Worm (Caenorhabditis elegans): Measurements from ENCODE around the gene fbxa-136.
A peak's percentile ranks its signal among the peaks of the same experiment; 100 is the strongest.

Gene fbxa-136

ce11 chrV:17531410-17531809 is 10.6 kb downstream of the fbxa-136 start, which contains the start of gene C18D4.4:
TSS of gene C18D4.4 (minus strand) at chrV:17531510.
- TF ChIP-seq R02D3.7 (tag; optimal IDR thresholded peaks at IDR 0.05) (no peak), nhr-23 (tag; optimal IDR thresholded peaks at IDR 0.05) (no peak), pha-4 (tag; optimal IDR thresholded peaks at IDR 0.05) (no peak), nhr-67 (tag; optimal IDR thresholded peaks at IDR 0.05) (no peak), sea-2 (GFP tag; optimal IDR thresholded peaks at IDR 0.05) (no peak), daf-12 (tag; optimal IDR thresholded peaks at IDR 0.05) (no peak), elt-3 (tag; optimal IDR thresholded peaks at IDR 0.05) (no peak), ceh-16 (tag; optimal IDR thresholded peaks at IDR 0.05) (no peak), nhr-25 (tag; optimal IDR thresholded peaks at IDR 0.05) (no peak), ztf-11 (tag; optimal IDR thresholded peaks at IDR 0.05) (no peak), skn-1 (tag; optimal IDR thresholded peaks at IDR 0.05) (no peak), eor-1 (tag; optimal IDR thresholded peaks at IDR 0.05) (no peak), fkh-2 (tag; optimal IDR thresholded peaks at IDR 0.05) (no peak), nhr-11 (tag; optimal IDR thresholded peaks at IDR 0.05) (no peak), unc-39 (tag; optimal IDR thresholded peaks at IDR 0.05) (no peak), unc-62 (GFP tag; optimal IDR thresholded peaks at IDR 0.05) (no peak), nhr-43 (tag; optimal IDR thresholded peaks at IDR 0.05; ENCODE audit: poor library complexity, severe bottlenecking) (no peak), ceh-82 (tag; optimal IDR thresholded peaks at IDR 0.05) (no peak)

DNA sequence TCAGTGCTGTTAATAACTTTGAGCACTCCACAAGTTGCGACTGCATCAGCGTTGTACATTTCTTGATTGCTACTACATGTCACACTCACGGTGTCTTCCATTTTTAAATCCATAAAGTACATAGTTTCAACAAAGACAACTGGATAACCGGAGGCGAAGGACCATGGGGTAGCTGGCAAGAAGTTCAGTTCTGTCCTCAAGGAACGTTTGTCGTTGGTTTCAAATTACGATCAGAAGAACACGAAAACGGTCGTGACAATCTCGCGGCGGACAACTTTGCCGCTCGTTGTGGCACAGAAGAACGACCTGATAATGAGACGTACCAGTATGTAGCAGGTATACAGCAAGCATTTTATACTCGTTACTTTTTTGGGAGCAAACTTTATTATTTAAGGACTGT is 11.9 kb downstream of the fbxa-136 start, which contains the start of gene C18D4.3:
TSS of gene C18D4.3 (minus strand) at position 101 of the 400 bp plus-strand sequence.
- TF ChIP-seq ztf-11 (tag; optimal IDR thresholded peaks at IDR 0.05) (no peak), hmg-11 (tag; optimal IDR thresholded peaks at IDR 0.05) (no peak), ama-1 (optimal IDR thresholded peaks at IDR 0.05) (no peak), fos-1 (tag; optimal IDR thresholded peaks at IDR 0.05) (no peak), elt-2 (tag; optimal IDR thresholded peaks at IDR 0.05) (no peak), elt-3 (tag; optimal IDR thresholded peaks at IDR 0.05) (no peak), eor-1 (tag; optimal IDR thresholded peaks at IDR 0.05) (no peak)

DNA sequence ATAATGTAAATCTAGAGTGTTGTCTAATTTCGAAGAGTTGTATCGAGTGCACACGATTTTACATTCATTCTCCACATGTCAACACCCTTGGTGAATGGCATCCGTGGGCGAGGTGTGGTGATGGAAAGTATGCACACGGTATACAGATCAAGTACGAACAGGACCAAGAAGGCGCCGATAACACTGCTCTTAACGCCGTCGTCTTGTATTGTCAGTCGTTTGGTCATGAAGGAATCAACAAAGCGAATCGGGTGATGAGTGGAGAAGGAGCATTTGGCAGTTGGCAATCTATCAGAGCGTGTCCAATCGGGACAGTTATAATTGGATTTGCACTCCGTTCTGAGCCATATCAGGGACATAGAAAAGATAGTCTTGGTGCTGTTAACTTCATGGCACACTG is 12.4 kb downstream of the fbxa-136 start:
- TF ChIP-seq egl-27 (tag; optimal IDR thresholded peaks at IDR 0.05) (no peak), elt-3 (tag; optimal IDR thresholded peaks at IDR 0.05) (no peak), nfya-1 (tag; optimal IDR thresholded peaks at IDR 0.05; ENCODE audit: insufficient read depth) (no peak), ZK546.5 (tag; optimal IDR thresholded peaks at IDR 0.05) (no peak), daf-12 (tag; optimal IDR thresholded peaks at IDR 0.05) (no peak), unc-62 (GFP tag; optimal IDR thresholded peaks at IDR 0.05) (no peak), jun-1 (tag; optimal IDR thresholded peaks at IDR 0.05) (no peak), ztf-11 (tag; optimal IDR thresholded peaks at IDR 0.05) (no peak), snpc-4 (tag; optimal IDR thresholded peaks at IDR 0.05) (no peak), mml-1 (tag; optimal IDR thresholded peaks at IDR 0.05) (no peak), fos-1 (tag; optimal IDR thresholded peaks at IDR 0.05) (no peak), ceh-28 (tag; optimal IDR thresholded peaks at IDR 0.05) (no peak), nhr-25 (tag; optimal IDR thresholded peaks at IDR 0.05) (no peak), ceh-9 (tag; optimal IDR thresholded peaks at IDR 0.05) (no peak), aly-2 (tag; optimal IDR thresholded peaks at IDR 0.05) (no peak), nhr-43 (tag; optimal IDR thresholded peaks at IDR 0.05; ENCODE audit: poor library complexity, severe bottlenecking) (no peak), fkh-10 (GFP tag; optimal IDR thresholded peaks at IDR 0.05) (no peak), R02D3.7 (tag; optimal IDR thresholded peaks at IDR 0.05) (no peak)

DNA sequence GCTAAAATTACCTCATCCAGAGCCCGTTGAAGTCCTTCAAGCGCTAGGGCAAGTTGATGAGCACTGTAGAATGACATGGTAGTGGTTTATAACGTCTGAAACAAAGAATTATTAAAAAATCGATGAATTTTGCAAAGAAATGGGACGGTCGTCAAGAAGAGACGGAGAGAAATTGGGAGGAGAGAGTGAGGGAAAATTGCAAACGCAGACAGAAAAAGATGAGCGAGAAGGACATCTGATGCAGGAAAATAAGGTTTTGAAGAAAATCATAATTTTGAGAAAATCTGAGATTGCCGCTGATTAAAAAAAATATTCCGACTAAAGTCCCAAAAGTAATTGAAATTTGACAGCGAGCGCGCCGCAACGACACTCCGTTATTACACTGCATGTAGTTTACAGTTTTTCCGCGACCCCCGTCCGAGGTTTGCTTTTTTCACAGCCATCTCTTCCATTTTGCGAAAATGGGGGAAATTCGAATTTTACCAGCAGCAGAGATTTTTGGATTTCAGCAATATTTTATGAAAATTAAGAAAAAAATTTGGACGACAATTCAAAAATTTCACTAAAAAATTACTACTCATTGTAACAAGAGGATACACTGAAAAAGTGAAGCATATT is 17.6 kb downstream of the fbxa-136 start, which contains the start of gene C18D4.6:
TSS of gene C18D4.6 (minus strand) at position 97 of the 618 bp plus-strand sequence.
- peak; percentile 32 for TF ChIP-seq lin-15B (tag; optimal IDR thresholded peaks at IDR 0.05)
- TF ChIP-seq pha-4 (tag; optimal IDR thresholded peaks at IDR 0.05), result peak; percentile 23
- TF ChIP-seq ama-1 (optimal IDR thresholded peaks at IDR 0.05), result no peak

ce11 chrV:17539289-17539688 is 18.5 kb downstream of the fbxa-136 start:
- TF ChIP-seq ztf-4 (tag; optimal IDR thresholded peaks at IDR 0.05) (no peak), elt-1 (tag; optimal IDR thresholded peaks at IDR 0.05) (no peak), skn-1 (tag; optimal IDR thresholded peaks at IDR 0.05) (no peak), snpc-4 (tag; optimal IDR thresholded peaks at IDR 0.05) (no peak), tbx-2 (tag; optimal IDR thresholded peaks at IDR 0.05) (no peak), nhr-43 (tag; optimal IDR thresholded peaks at IDR 0.05; ENCODE audit: poor library complexity, severe bottlenecking) (no peak), egl-27 (tag; optimal IDR thresholded peaks at IDR 0.05) (no peak), lin-15B (tag; optimal IDR thresholded peaks at IDR 0.05) (no peak)

Data from whole organism, L3 larva.